Fruit fly (Drosophila melanogaster) whole organism, embryonic: Measurements from ENCODE around the gene cdi.

Experiments used
- Antp ChIP-seq: fragments of 200-800 bp; sonication (Bioruptor generic); optimal IDR thresholded peaks from 3 replicates; lab custom pipeline; 2016; ENCODE audit warnings: missing biosample characterization, missing genetic modification characterization
- BtbVII ChIP-seq: fragments of 200-800 bp; sonication (Bioruptor generic); optimal IDR thresholded peaks from 3 replicates; lab custom pipeline; 2017; ENCODE audit warnings: missing biosample characterization, mild to moderate bottlenecking, missing genetic modification characterization
- CG10543 ChIP-seq: fragments of 200-800 bp; sonication (Bioruptor generic); optimal IDR thresholded peaks from 3 replicates; lab custom pipeline; 2017; ENCODE audit warnings: missing biosample characterization, mild to moderate bottlenecking, missing genetic modification characterization, moderate library complexity
- CG13123 ChIP-seq: fragments of 200-800 bp; sonication (Bioruptor generic); optimal IDR thresholded peaks from 2 replicates; lab custom pipeline; 2016; ENCODE audit warnings: missing biosample characterization, missing genetic modification characterization
- CG1529 ChIP-seq: fragments of 200-800 bp; sonication (Bioruptor generic); optimal IDR thresholded peaks from 3 replicates; lab custom pipeline; 2018; ENCODE audit warnings: missing biosample characterization, missing genetic modification characterization
- CG15514 ChIP-seq: fragments of 200-800 bp; sonication (Bioruptor generic); optimal IDR thresholded peaks from 3 replicates; lab custom pipeline; 2017; ENCODE audit warnings: missing biosample characterization, missing genetic modification characterization, mild to moderate bottlenecking, moderate library complexity, missing genetic modification reagents
- CG17802 ChIP-seq: fragments of 200-800 bp; sonication (Bioruptor generic); optimal IDR thresholded peaks from 2 replicates; lab custom pipeline; 2018; ENCODE audit warnings: missing biosample characterization, mild to moderate bottlenecking, missing genetic modification characterization, moderate library complexity
- CG18476 ChIP-seq: fragments of 200-800 bp; sonication (Bioruptor generic); optimal IDR thresholded peaks from 2 replicates; lab custom pipeline; 2016; ENCODE audit warnings: missing biosample characterization, mild to moderate bottlenecking, missing genetic modification characterization
- CG32772 ChIP-seq: fragments of 200-800 bp; sonication (Bioruptor generic); IDR thresholded peaks from 2 replicates; pipeline ENCODE4 v1.3.6; 2022; ENCODE audit warnings: missing biosample characterization, missing genetic modification characterization
- CG3838 ChIP-seq: fragments of 200-800 bp; sonication (Bioruptor generic); optimal IDR thresholded peaks from 3 replicates; lab custom pipeline; 2016; ENCODE audit warnings: missing biosample characterization, missing genetic modification characterization
- CG7556 ChIP-seq: fragments of 200-800 bp; sonication (Bioruptor generic); optimal IDR thresholded peaks from 2 replicates; lab custom pipeline; 2017; ENCODE audit warnings: missing biosample characterization, mild to moderate bottlenecking, missing genetic modification characterization
- CG9817 ChIP-seq: fragments of 200-800 bp; sonication (Bioruptor generic); optimal IDR thresholded peaks from 2 replicates; lab custom pipeline; 2018; ENCODE audit warnings: missing biosample characterization, mild to moderate bottlenecking, missing genetic modification characterization, moderate library complexity
- CHES-1-like ChIP-seq: fragments of 200-800 bp; sonication (Bioruptor generic); optimal IDR thresholded peaks from 2 replicates; lab custom pipeline; 2016; ENCODE audit warnings: missing biosample characterization, missing genetic modification characterization
- Camta ChIP-seq: fragments of 200-800 bp; sonication (Bioruptor generic); optimal IDR thresholded peaks from 2 replicates; lab custom pipeline; 2016; ENCODE audit warnings: missing biosample characterization, missing genetic modification characterization
- CrebB ChIP-seq: fragments of 200-800 bp; sonication (Bioruptor generic); optimal IDR thresholded peaks from 3 replicates; lab custom pipeline; 2018; ENCODE audit warnings: missing biosample characterization, mild to moderate bottlenecking, missing genetic modification characterization
- D19A ChIP-seq: fragments of 200-800 bp; optimal IDR thresholded peaks from 3 replicates; lab custom pipeline; 2019; ENCODE audit warnings: missing biosample characterization, mild to moderate bottlenecking, missing genetic modification characterization, moderate library complexity
- Dfd ChIP-seq, 2 experiments: fragments of >200 bp; optimal IDR thresholded peaks; 2 replicates each; lab custom pipeline; 2017; ENCODE audit warnings: missing biosample characterization in 2 of 2, missing genetic modification characterization in 2 of 2
- Dp ChIP-seq: fragments of 200-800 bp; sonication (Bioruptor generic); optimal IDR thresholded peaks from 2 replicates; lab custom pipeline; 2018; ENCODE audit warnings: missing biosample characterization, mild to moderate bottlenecking, missing genetic modification characterization, moderate library complexity
- Elba2 ChIP-seq: fragments of 200-800 bp; sonication (Bioruptor generic); optimal IDR thresholded peaks from 3 replicates; lab custom pipeline; 2016; ENCODE audit warnings: missing biosample characterization, missing genetic modification characterization
- Ets97D ChIP-seq: fragments of 200-800 bp; sonication (Bioruptor generic); optimal IDR thresholded peaks from 3 replicates; lab custom pipeline; 2016; ENCODE audit warnings: missing biosample characterization, missing genetic modification characterization
- Hr78 ChIP-seq, 2 experiments: fragments of 200-800 bp in 1 of 2; fragments of >200 bp in 1 of 2; sonication (Bioruptor generic) in 1 of 2; optimal IDR thresholded peaks; 2 replicates each; lab custom pipeline; 2017 to 2019; ENCODE audit warnings: missing biosample characterization in 2 of 2, missing genetic modification characterization in 2 of 2, mild to moderate bottlenecking in 1 of 2, moderate library complexity in 1 of 2
- Kr ChIP-seq: fragments of 200-800 bp; sonication (Bioruptor generic); optimal IDR thresholded peaks from 2 replicates; lab custom pipeline; 2017; ENCODE audit warnings: missing biosample characterization, mild to moderate bottlenecking, missing genetic modification characterization
- MBD-R2 ChIP-seq: fragments of 200-800 bp; sonication (Bioruptor generic); IDR thresholded peaks from 2 replicates; pipeline ENCODE4 v1.3.6; 2022; ENCODE audit warnings: missing biosample characterization, missing genetic modification characterization
- Med ChIP-seq: fragments of 200-800 bp; sonication (Bioruptor generic); peaks from one replicate; lab custom pipeline; 2016; ENCODE audit warnings: missing biosample characterization, missing genetic modification characterization, mild to moderate bottlenecking, inconsistent platforms, moderate library complexity
- Opbp ChIP-seq: fragments of 200-800 bp; sonication (Bioruptor generic); IDR thresholded peaks from 3 replicates; pipeline ENCODE4 v1.3.6; 2022; ENCODE audit warnings: missing biosample characterization, missing genetic modification characterization; ENCODE audit not compliant: partially characterized antibody
- Xbp1 ChIP-seq: fragments of 200-800 bp; sonication (Bioruptor generic); optimal IDR thresholded peaks from 3 replicates; lab custom pipeline; 2016; ENCODE audit warnings: missing biosample characterization, mild to moderate bottlenecking, missing genetic modification characterization
- btn ChIP-seq: fragments of 200-800 bp; sonication (Bioruptor generic); optimal IDR thresholded peaks from 2 replicates; lab custom pipeline; 2016; ENCODE audit warnings: missing biosample characterization, missing genetic modification characterization
- cwo ChIP-seq: fragments of 200-800 bp; sonication (Bioruptor generic); optimal IDR thresholded peaks from 3 replicates; lab custom pipeline; 2017; ENCODE audit warnings: missing biosample characterization, missing genetic modification characterization, mild to moderate bottlenecking, moderate library complexity, missing genetic modification reagents
- dpn ChIP-seq, 2 experiments: fragments of 200-800 bp; sonication (Bioruptor generic); optimal IDR thresholded peaks; 3 replicates each; lab custom pipeline; 2016; ENCODE audit warnings: missing biosample characterization in 2 of 2, missing genetic modification characterization in 2 of 2
- ewg ChIP-seq: fragments of 200-800 bp; sonication (Bioruptor generic); optimal IDR thresholded peaks from 3 replicates; lab custom pipeline; 2017; ENCODE audit warnings: mild to moderate bottlenecking, missing biosample characterization, missing genetic modification reagents, missing genetic modification characterization
- gfzf ChIP-seq: fragments of 200-800 bp; sonication (Bioruptor generic); optimal IDR thresholded peaks from 2 replicates; lab custom pipeline; 2016; ENCODE audit warnings: missing biosample characterization, mild to moderate bottlenecking, missing genetic modification characterization, moderate library complexity
- h ChIP-seq: fragments of >200 bp; optimal IDR thresholded peaks from 2 replicates; lab custom pipeline; 2017
- ham ChIP-seq: fragments of 200-800 bp; sonication (Bioruptor generic); IDR thresholded peaks from 2 replicates; pipeline ENCODE4 v1.3.6; 2022; ENCODE audit warnings: missing biosample characterization, missing genetic modification characterization
- hb ChIP-seq: fragments of 200-800 bp; sonication (Bioruptor generic); IDR thresholded peaks from 3 replicates; pipeline ENCODE4 v1.3.6; 2022; ENCODE audit warnings: missing biosample characterization, missing genetic modification characterization; ENCODE audit not compliant: partially characterized antibody
- lab ChIP-seq: fragments of 200-800 bp; sonication (Bioruptor generic); optimal IDR thresholded peaks from 3 replicates; lab custom pipeline; 2017; ENCODE audit warnings: missing biosample characterization, missing genetic modification characterization, mild to moderate bottlenecking, moderate library complexity, missing genetic modification reagents
- luna ChIP-seq: fragments of 200-800 bp; sonication (Bioruptor generic); optimal IDR thresholded peaks from 2 replicates; lab custom pipeline; 2016; ENCODE audit warnings: missing biosample characterization, missing genetic modification characterization
- nmo ChIP-seq: fragments of 200-800 bp; sonication (Bioruptor generic); optimal IDR thresholded peaks from 2 replicates; lab custom pipeline; 2018; ENCODE audit warnings: missing biosample characterization, mild to moderate bottlenecking, missing genetic modification characterization, moderate library complexity
- phol ChIP-seq: fragments of 200-800 bp; sonication (Bioruptor generic); optimal IDR thresholded peaks from 3 replicates; lab custom pipeline; 2018; ENCODE audit warnings: missing biosample characterization, mild to moderate bottlenecking, missing genetic modification characterization, moderate library complexity
- ranshi ChIP-seq: fragments of 200-800 bp; sonication (Bioruptor generic); IDR thresholded peaks from 2 replicates; pipeline ENCODE4 v1.3.6; 2022; ENCODE audit warnings: missing biosample characterization, missing genetic modification characterization
- repo ChIP-seq: fragments of 200-800 bp; sonication (Bioruptor generic); optimal IDR thresholded peaks from 2 replicates; lab custom pipeline; 2016; ENCODE audit warnings: missing biosample characterization, missing genetic modification characterization
- row ChIP-seq: fragments of 200-800 bp; sonication (Bioruptor generic); IDR thresholded peaks from 3 replicates; pipeline ENCODE4 v1.3.6; 2022; ENCODE audit warnings: missing biosample characterization, missing genetic modification characterization
- sc ChIP-seq, 3 experiments: fragments of >200 bp in 2 of 3; fragments of 200-800 bp in 1 of 3; sonication (Bioruptor generic) in 1 of 3; optimal IDR thresholded peaks; 2 replicates in 2 of 3; 3 replicates in 1 of 3; lab custom pipeline; 2017; ENCODE audit warnings: mild to moderate bottlenecking in 1 of 3, missing biosample characterization in 1 of 3, missing genetic modification characterization in 1 of 3, missing genetic modification reagents in 1 of 3
- sd ChIP-seq: fragments of 200-800 bp; sonication (Bioruptor generic); optimal IDR thresholded peaks from 3 replicates; lab custom pipeline; 2018; ENCODE audit warnings: missing biosample characterization, mild to moderate bottlenecking, missing genetic modification characterization, moderate library complexity
- seq ChIP-seq: fragments of 200-800 bp; sonication (Bioruptor generic); IDR thresholded peaks from 2 replicates; pipeline ENCODE4 v1.3.6; 2022; ENCODE audit warnings: missing biosample characterization, missing genetic modification characterization
- sqz ChIP-seq: fragments of 200-800 bp; sonication (Bioruptor generic); optimal IDR thresholded peaks from 3 replicates; lab custom pipeline; 2018; ENCODE audit warnings: missing biosample characterization, mild to moderate bottlenecking, missing genetic modification characterization
- tup ChIP-seq: fragments of 200-800 bp; sonication (Bioruptor generic); optimal IDR thresholded peaks from 2 replicates; lab custom pipeline; 2016; ENCODE audit warnings: missing biosample characterization, mild to moderate bottlenecking, missing genetic modification characterization, moderate library complexity
- unc-4 ChIP-seq: fragments of 200-800 bp; sonication (Bioruptor generic); IDR thresholded peaks from 2 replicates; pipeline ENCODE4 v1.3.6; 2022; ENCODE audit warnings: missing biosample characterization, missing genetic modification characterization; ENCODE audit not compliant: partially characterized antibody
- unpg ChIP-seq: fragments of 200-800 bp; sonication (Bioruptor generic); optimal IDR thresholded peaks from 3 replicates; lab custom pipeline; 2018; ENCODE audit warnings: missing biosample characterization, mild to moderate bottlenecking, missing genetic modification characterization, moderate library complexity

Gene cdi

DNA sequence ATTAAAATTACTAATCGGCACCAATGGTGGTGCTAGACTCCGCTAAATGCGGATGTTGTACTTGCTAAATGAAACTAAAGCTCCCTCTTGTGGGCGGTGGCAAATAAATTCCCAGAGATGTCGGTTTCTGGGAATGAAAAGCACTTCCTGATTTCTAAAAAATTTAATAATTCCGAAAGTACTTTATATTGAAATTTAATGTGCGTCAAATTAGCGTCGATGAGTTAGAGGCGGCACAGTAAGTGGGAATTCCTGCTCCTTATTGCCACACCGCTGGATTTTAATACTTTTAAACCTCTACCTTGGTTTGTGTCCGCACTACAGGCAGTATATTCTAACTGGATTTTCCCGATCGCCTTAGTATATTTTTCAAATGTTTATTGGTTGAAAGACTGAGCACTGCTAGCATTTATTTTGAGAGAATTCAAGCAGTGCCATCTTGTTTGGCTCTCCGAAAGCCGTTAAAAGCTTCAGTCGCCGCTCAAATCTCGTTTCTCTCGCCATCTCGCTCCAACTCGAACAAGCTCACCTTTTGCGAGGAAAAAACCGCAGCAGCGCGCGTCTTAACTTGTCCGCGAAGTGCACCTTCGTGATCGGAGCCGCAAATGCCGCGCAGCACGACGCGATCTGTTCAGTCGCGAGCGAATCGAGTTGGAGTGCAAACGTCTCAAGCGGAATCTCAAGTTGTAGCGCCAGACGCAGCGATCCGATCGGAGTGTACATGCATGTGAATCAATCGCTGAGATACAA is 2.4 kb upstream of the cdi start, which contains the start of gene CG6040 (continued):
- TF ChIP-seq CG13123 (peak; percentile 1), luna (GFP tag; lab: Kevin White, UChicago) (peak; percentile 46), CG32772 (no peak), D19A (no peak), CG15514 (GFP tag; lab: Kevin White, UChicago) (peak; percentile 64), phol (tag; lab: Kevin White, UChicago) (peak; percentile 78), Med (peak; percentile 94), btn (GFP tag; lab: Kevin White, UChicago) (no peak), hb (no peak), BtbVII (GFP tag; lab: Kevin White, UChicago) (no peak), cwo (GFP tag; lab: Kevin White, UChicago) (no peak), Kr (no peak), nmo (peak; percentile 83), CG18476 (GFP tag; lab: Kevin White, UChicago) (peak; percentile 34), CG3838 (GFP tag; lab: Kevin White, UChicago) (peak; percentile 10), ranshi (peak; percentile 52), sqz (GFP tag; lab: Kevin White, UChicago) (no peak), repo (peak; percentile 39), Ets97D (GFP tag; lab: Kevin White, UChicago) (peak; percentile 87), lab (GFP tag; lab: Kevin White, UChicago) (peak; percentile 48), MBD-R2 (GFP tag; lab: Robert Waterston, UW) (0 out of 2 replicates have a peak, but pooled peaks have one; percentile 20), ham (no peak), CrebB (tag; lab: Kevin White, UChicago) (no peak), ewg (GFP tag; lab: Kevin White, UChicago) (peak; percentile 3), Xbp1 (peak; percentile 70), CG9817 (tag; lab: Kevin White, UChicago) (peak; percentile 22), Camta (GFP tag; lab: Kevin White, UChicago) (peak; percentile 48), Antp (GFP tag; lab: Kevin White, UChicago) (peak; percentile 52), h (no peak), unpg (no peak), Dp (peak; percentile 70), CG1529 (GFP tag; lab: Kevin White, UChicago) (no peak), Dfd (GFP tag; optimal IDR thresholded peaks at IDR 0.05; lab: Kevin White, UChicago) (no peak), Elba2 (peak; percentile 52), CG7556 (GFP tag; lab: Kevin White, UChicago) (peak; percentile 3), seq (GFP tag; lab: Robert Waterston, UW) (no peak; the same call in 1 of the 2 replicates), sd (tag; lab: Kevin White, UChicago) (peak; percentile 56), row (peak; percentile 16; the same call in 1 of the 3 replicates), gfzf (GFP tag; lab: Kevin White, UChicago) (peak; percentile 91), Hr78 (GFP tag; optimal IDR thresholded peaks at IDR 0.05; lab: Kevin White, UChicago) (no peak), CG17802 (tag; lab: Kevin White, UChicago) (no peak), CG10543 (GFP tag; lab: Kevin White, UChicago) (peak; percentile 17), dpn (GFP tag; optimal IDR thresholded peaks at IDR 0.05; lab: Kevin White, UChicago) (peak; percentile 56 to 64), tup (GFP tag; lab: Kevin White, UChicago) (peak; percentile 1), Opbp (GFP tag; lab: Robert Waterston, UW) (0 out of 3 replicates have a peak, but pooled peaks have one; percentile 51), CHES-1-like (GFP tag; lab: Kevin White, UChicago) (peak; percentile 49), sc (optimal IDR thresholded peaks at IDR 0.05; lab: Kevin White, UChicago) (no peak), sc (GFP tag; optimal IDR thresholded peaks at IDR 0.05; lab: Kevin White, UChicago) (peak; percentile 37), unc-4 (GFP tag; lab: Robert Waterston, UW) (peak; percentile 27; the same call in 1 of the 2 replicates)
